Worm (Caenorhabditis elegans): ENCODE results near the gene cnnm-3.

ce11 chrX:3061698-3062097 lies 16.1 kb upstream of the cnnm-3 start:
- TF ChIP-seq egl-27 (tag; optimal IDR thresholded peaks at IDR 0.05) (no peak), fos-1 (tag; optimal IDR thresholded peaks at IDR 0.05) (no peak), elt-2 (tag; optimal IDR thresholded peaks at IDR 0.05) (no peak), sea-2 (GFP tag; optimal IDR thresholded peaks at IDR 0.05) (no peak), nhr-12 (tag; optimal IDR thresholded peaks at IDR 0.05) (no peak), aly-2 (tag; optimal IDR thresholded peaks at IDR 0.05) (no peak), elt-1 (tag; optimal IDR thresholded peaks at IDR 0.05) (no peak), nhr-28 (tag; optimal IDR thresholded peaks at IDR 0.05) (no peak), zag-1 (tag; optimal IDR thresholded peaks at IDR 0.05) (no peak), lin-15B (tag; optimal IDR thresholded peaks at IDR 0.05) (no peak), elt-3 (tag; optimal IDR thresholded peaks at IDR 0.05) (no peak), fkh-10 (GFP tag; optimal IDR thresholded peaks at IDR 0.05) (no peak), pqm-1 (tag; optimal IDR thresholded peaks at IDR 0.05) (no peak)
